Fruit fly (Drosophila melanogaster) whole organism, embryonic: Measurements from ENCODE around the gene CG34260.
A peak's percentile ranks its signal among the peaks of the same experiment; 100 is the strongest.

Experiments used
- Aef1 ChIP-seq: fragments of 200-800 bp; sonication (Bioruptor generic); IDR thresholded peaks from 3 replicates; pipeline ENCODE4 v1.3.6; 2022; ENCODE audit warnings: missing biosample characterization, missing genetic modification characterization
- CG10543 ChIP-seq: fragments of 200-800 bp; sonication (Bioruptor generic); optimal IDR thresholded peaks from 3 replicates; lab custom pipeline; 2017; ENCODE audit warnings: missing biosample characterization, mild to moderate bottlenecking, missing genetic modification characterization, moderate library complexity
- CG12391 ChIP-seq: fragments of 200-800 bp; sonication (Bioruptor generic); optimal IDR thresholded peaks from 3 replicates; lab custom pipeline; 2018; ENCODE audit warnings: missing biosample characterization, mild to moderate bottlenecking, missing genetic modification characterization, moderate library complexity
- CG13894 ChIP-seq: fragments of 200-800 bp; sonication (Bioruptor generic); optimal IDR thresholded peaks from 3 replicates; lab custom pipeline; 2018; ENCODE audit warnings: missing biosample characterization, mild to moderate bottlenecking, missing genetic modification characterization, moderate library complexity
- CG14965 ChIP-seq: fragments of 200-800 bp; sonication (Bioruptor generic); optimal IDR thresholded peaks from 2 replicates; lab custom pipeline; 2016; ENCODE audit warnings: missing biosample characterization, missing genetic modification characterization, borderline replicate concordance
- CG15269 ChIP-seq: fragments of 200-800 bp; sonication (Bioruptor generic); optimal IDR thresholded peaks from 2 replicates; lab custom pipeline; 2018; ENCODE audit warnings: missing biosample characterization, mild to moderate bottlenecking, missing genetic modification characterization, moderate library complexity
- CG16813 ChIP-seq: fragments of 200-800 bp; sonication (Bioruptor generic); IDR thresholded peaks from 3 replicates; pipeline ENCODE4 v1.3.6; 2022; ENCODE audit warnings: missing biosample characterization, missing genetic modification characterization; ENCODE audit not compliant: partially characterized antibody
- CG18262 ChIP-seq: fragments of 200-800 bp; optimal IDR thresholded peaks from 3 replicates; lab custom pipeline; 2019; ENCODE audit warnings: missing biosample characterization, mild to moderate bottlenecking, missing genetic modification characterization, moderate library complexity
- CG18619 ChIP-seq: fragments of 200-800 bp; sonication (Bioruptor generic); optimal IDR thresholded peaks from 3 replicates; lab custom pipeline; 2017; ENCODE audit warnings: missing biosample characterization, mild to moderate bottlenecking, missing genetic modification characterization
- CG18764 ChIP-seq: fragments of 200-800 bp; sonication (Bioruptor generic); optimal IDR thresholded peaks from 3 replicates; lab custom pipeline; 2016; ENCODE audit warnings: missing biosample characterization, missing genetic modification characterization
- CG2129 ChIP-seq: fragments of 200-800 bp; sonication (Bioruptor generic); IDR thresholded peaks from 2 replicates; pipeline ENCODE4 v1.3.6; 2022; ENCODE audit warnings: missing biosample characterization, missing genetic modification characterization; ENCODE audit not compliant: partially characterized antibody
- CG32772 ChIP-seq: fragments of 200-800 bp; sonication (Bioruptor generic); IDR thresholded peaks from 2 replicates; pipeline ENCODE4 v1.3.6; 2022; ENCODE audit warnings: missing biosample characterization, missing genetic modification characterization
- CG34224 ChIP-seq: fragments of 200-800 bp; sonication (Bioruptor generic); IDR thresholded peaks from 3 replicates; pipeline ENCODE4 v1.3.6; 2022; ENCODE audit warnings: missing biosample characterization, missing genetic modification characterization; ENCODE audit not compliant: partially characterized antibody
- CG3847 ChIP-seq: fragments of 200-800 bp; sonication (Bioruptor generic); IDR thresholded peaks from 2 replicates; pipeline ENCODE4 v1.3.6; 2022; ENCODE audit warnings: missing biosample characterization, missing genetic modification characterization
- CG6175 ChIP-seq: fragments of 200-800 bp; sonication (Bioruptor generic); IDR thresholded peaks from 3 replicates; pipeline ENCODE4 v1.3.6; 2022; ENCODE audit warnings: missing biosample characterization, missing genetic modification characterization
- CG6272 ChIP-seq: fragments of 200-800 bp; sonication (Bioruptor generic); IDR thresholded peaks from 2 replicates; pipeline ENCODE4 v1.3.6; 2022; ENCODE audit warnings: missing biosample characterization, missing genetic modification characterization
- CG6654 ChIP-seq: fragments of 200-800 bp; sonication (Bioruptor generic); optimal IDR thresholded peaks from 2 replicates; lab custom pipeline; 2017; ENCODE audit warnings: missing biosample characterization, mild to moderate bottlenecking, missing genetic modification characterization
- CG7271 ChIP-seq: fragments of 200-800 bp; sonication (Bioruptor generic); optimal IDR thresholded peaks from 2 replicates; lab custom pipeline; 2018; ENCODE audit warnings: missing biosample characterization, mild to moderate bottlenecking, missing genetic modification characterization, moderate library complexity
- CG9727 ChIP-seq: fragments of 200-800 bp; sonication (Bioruptor generic); optimal IDR thresholded peaks from 3 replicates; lab custom pipeline; 2017; ENCODE audit warnings: missing biosample characterization, mild to moderate bottlenecking, missing genetic modification characterization
- Dp ChIP-seq: fragments of 200-800 bp; sonication (Bioruptor generic); optimal IDR thresholded peaks from 2 replicates; lab custom pipeline; 2018; ENCODE audit warnings: missing biosample characterization, mild to moderate bottlenecking, missing genetic modification characterization, moderate library complexity
- Ets97D ChIP-seq: fragments of 200-800 bp; sonication (Bioruptor generic); optimal IDR thresholded peaks from 3 replicates; lab custom pipeline; 2016; ENCODE audit warnings: missing biosample characterization, missing genetic modification characterization
- HLH4C ChIP-seq: fragments of 200-800 bp; sonication (Bioruptor generic); IDR thresholded peaks from 3 replicates; pipeline ENCODE4 v1.3.6; 2022; ENCODE audit warnings: missing biosample characterization, missing genetic modification characterization; ENCODE audit not compliant: partially characterized antibody
- Jarid2 ChIP-seq: fragments of 200-800 bp; sonication (Bioruptor generic); optimal IDR thresholded peaks from 3 replicates; lab custom pipeline; 2017; ENCODE audit warnings: mild to moderate bottlenecking, missing biosample characterization, missing genetic modification reagents, missing genetic modification characterization
- MBD-R2 ChIP-seq: fragments of 200-800 bp; sonication (Bioruptor generic); IDR thresholded peaks from 2 replicates; pipeline ENCODE4 v1.3.6; 2022; ENCODE audit warnings: missing biosample characterization, missing genetic modification characterization
- NK7.1 ChIP-seq: fragments of 200-800 bp; sonication (Bioruptor generic); optimal IDR thresholded peaks from 3 replicates; lab custom pipeline; 2016; ENCODE audit warnings: missing biosample characterization, missing genetic modification characterization
- Poxn ChIP-seq: fragments of 200-800 bp; sonication (Bioruptor generic); IDR thresholded peaks from 2 replicates; pipeline ENCODE4 v1.3.6; 2022; ENCODE audit warnings: missing biosample characterization, missing genetic modification characterization
- Scr ChIP-seq: fragments of 200-800 bp; sonication (Bioruptor generic); IDR thresholded peaks from 2 replicates; pipeline ENCODE4 v1.3.6; 2022; ENCODE audit warnings: missing biosample characterization, missing genetic modification characterization; ENCODE audit not compliant: partially characterized antibody
- Sin3A ChIP-seq: fragments of >200 bp; optimal IDR thresholded peaks from 2 replicates; lab custom pipeline; 2018
- ab ChIP-seq: fragments of 200-800 bp; sonication (Bioruptor generic); optimal IDR thresholded peaks from 2 replicates; lab custom pipeline; 2016; ENCODE audit warnings: missing biosample characterization, missing genetic modification characterization
- bab2 ChIP-seq: fragments of 200-800 bp; sonication (Bioruptor generic); optimal IDR thresholded peaks from 2 replicates; lab custom pipeline; 2016; ENCODE audit warnings: missing biosample characterization, missing genetic modification characterization
- bcd ChIP-seq: fragments of 200-800 bp; sonication (Bioruptor generic); optimal IDR thresholded peaks from 2 replicates; lab custom pipeline; 2017; ENCODE audit warnings: missing biosample characterization, mild to moderate bottlenecking, missing genetic modification characterization
- cato ChIP-seq: fragments of 200-800 bp; sonication (Bioruptor generic); optimal IDR thresholded peaks from 2 replicates; lab custom pipeline; 2016; ENCODE audit warnings: missing biosample characterization, missing genetic modification characterization, borderline replicate concordance
- disco-r ChIP-seq: fragments of 200-800 bp; sonication (Bioruptor generic); optimal IDR thresholded peaks from 2 replicates; lab custom pipeline; 2016; ENCODE audit warnings: missing biosample characterization, missing genetic modification characterization
- en ChIP-seq: fragments of 200-800 bp; sonication (Bioruptor generic); optimal IDR thresholded peaks from 2 replicates; lab custom pipeline; 2016; ENCODE audit warnings: missing biosample characterization, missing genetic modification characterization
- grau ChIP-seq: fragments of 200-800 bp; optimal IDR thresholded peaks from 3 replicates; lab custom pipeline; 2019; ENCODE audit warnings: missing biosample characterization, mild to moderate bottlenecking, missing genetic modification characterization, moderate library complexity
- h ChIP-seq: fragments of >200 bp; optimal IDR thresholded peaks from 2 replicates; lab custom pipeline; 2017
- jumu ChIP-seq: fragments of 200-800 bp; sonication (Bioruptor generic); optimal IDR thresholded peaks from 3 replicates; lab custom pipeline; 2016; ENCODE audit warnings: missing biosample characterization, missing genetic modification characterization
- kni ChIP-seq: fragments of 200-800 bp; sonication (Bioruptor generic); optimal IDR thresholded peaks from 3 replicates; lab custom pipeline; 2017; ENCODE audit warnings: mild to moderate bottlenecking, missing biosample characterization, missing genetic modification reagents, missing genetic modification characterization
- lbe ChIP-seq: fragments of 200-800 bp; sonication (Bioruptor generic); optimal IDR thresholded peaks from 2 replicates; lab custom pipeline; 2016; ENCODE audit warnings: missing biosample characterization, mild to moderate bottlenecking, missing genetic modification characterization
- nmo ChIP-seq: fragments of 200-800 bp; sonication (Bioruptor generic); optimal IDR thresholded peaks from 2 replicates; lab custom pipeline; 2018; ENCODE audit warnings: missing biosample characterization, mild to moderate bottlenecking, missing genetic modification characterization, moderate library complexity
- pho ChIP-seq: fragments of 200-800 bp; sonication (Bioruptor generic); optimal IDR thresholded peaks from 2 replicates; lab custom pipeline; 2016; ENCODE audit warnings: missing biosample characterization, missing genetic modification characterization
- pita ChIP-seq: fragments of 200-800 bp; sonication (Bioruptor generic); optimal IDR thresholded peaks from 2 replicates; lab custom pipeline; 2017; ENCODE audit warnings: missing biosample characterization, mild to moderate bottlenecking, missing genetic modification characterization
- ranshi ChIP-seq: fragments of 200-800 bp; sonication (Bioruptor generic); IDR thresholded peaks from 2 replicates; pipeline ENCODE4 v1.3.6; 2022; ENCODE audit warnings: missing biosample characterization, missing genetic modification characterization
- row ChIP-seq: fragments of 200-800 bp; sonication (Bioruptor generic); IDR thresholded peaks from 3 replicates; pipeline ENCODE4 v1.3.6; 2022; ENCODE audit warnings: missing biosample characterization, missing genetic modification characterization
- scrt ChIP-seq: fragments of 200-800 bp; sonication (Bioruptor generic); optimal IDR thresholded peaks from 2 replicates; lab custom pipeline; 2018; ENCODE audit warnings: missing biosample characterization, mild to moderate bottlenecking, missing genetic modification characterization, moderate library complexity
- slou ChIP-seq: fragments of 200-800 bp; sonication (Bioruptor generic); optimal IDR thresholded peaks from 3 replicates; lab custom pipeline; 2016; ENCODE audit warnings: missing biosample characterization, missing genetic modification characterization
- stwl ChIP-seq: fragments of 200-800 bp; sonication (Bioruptor generic); optimal IDR thresholded peaks from 3 replicates; lab custom pipeline; 2018; ENCODE audit warnings: missing biosample characterization, mild to moderate bottlenecking, missing genetic modification characterization, moderate library complexity
- toy ChIP-seq: fragments of 200-800 bp; sonication (Bioruptor generic); IDR thresholded peaks from 2 replicates; pipeline ENCODE4 v1.3.6; 2022; ENCODE audit warnings: missing biosample characterization, missing genetic modification characterization
- vvl ChIP-seq: fragments of 200-800 bp; sonication (Bioruptor generic); IDR thresholded peaks from 2 replicates; pipeline ENCODE4 v1.3.6; 2022; ENCODE audit warnings: missing biosample characterization, missing genetic modification characterization

CG34260 gene

DNA sequence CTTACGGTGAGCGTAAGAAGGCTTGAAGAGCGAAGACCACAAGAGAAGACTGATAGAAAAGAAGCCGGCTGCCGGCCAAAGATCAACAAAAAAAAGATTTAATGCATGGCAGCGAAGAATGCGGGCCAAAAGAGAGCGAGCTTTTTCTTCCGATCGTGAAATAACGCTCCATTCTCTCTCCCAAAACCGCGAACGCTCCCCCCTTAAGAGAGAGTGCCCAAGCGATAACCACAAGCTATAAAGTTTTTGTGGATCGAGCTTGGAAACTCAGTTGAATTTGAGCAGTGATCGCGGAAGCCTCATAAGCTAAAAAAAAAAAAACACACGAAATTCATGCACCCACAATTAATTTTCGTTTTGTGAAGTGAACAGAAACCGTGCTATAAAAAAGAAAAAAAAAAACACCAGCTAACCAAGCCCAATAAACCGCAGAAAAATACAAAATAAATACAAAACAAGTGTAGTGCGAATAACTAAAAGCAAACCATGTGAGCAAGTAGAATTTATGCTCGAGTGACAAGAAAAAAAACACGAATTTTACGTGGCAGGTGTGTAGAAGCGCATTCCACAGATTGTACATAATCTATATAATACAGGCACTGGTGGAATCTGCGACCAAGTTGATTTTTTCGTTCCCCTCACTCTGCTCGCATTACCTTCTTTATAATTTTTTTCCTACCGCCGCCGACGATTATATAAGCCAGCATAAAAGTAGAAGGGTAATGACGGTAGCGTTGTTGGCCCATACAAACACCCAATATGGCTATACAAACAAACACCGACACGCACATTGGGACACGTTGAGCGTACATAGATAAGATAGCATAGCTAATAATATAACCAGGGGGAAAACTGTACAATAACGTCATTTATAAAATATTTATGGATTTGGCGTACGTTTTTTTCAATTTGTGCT lies 16.7 kb downstream of the CG34260 start, which contains the start of gene CG13252 (continued):
- TF ChIP-seq vvl: peak; percentile 13
- TF ChIP-seq CG18764 (GFP tag; lab: Kevin White, UChicago): no peak
- no peak for TF ChIP-seq CG6654
- no peak for TF ChIP-seq pita (GFP tag; lab: Kevin White, UChicago)
- TF ChIP-seq ranshi: 0 out of 2 replicates have a peak, but pooled peaks have one; percentile 12
- TF ChIP-seq Sin3A (lab: Kevin White, UChicago): no peak
- TF ChIP-seq grau (tag; lab: Kevin White, UChicago): peak; percentile 6
- no peak for TF ChIP-seq ab (GFP tag; lab: Kevin White, UChicago)
- TF ChIP-seq nmo (GFP tag; lab: Kevin White, UChicago): no peak
- TF ChIP-seq MBD-R2 (GFP tag; lab: Robert Waterston, UW): no peak
- peak; percentile 77 for TF ChIP-seq kni (GFP tag; lab: Kevin White, UChicago)
- TF ChIP-seq Dp (GFP tag; lab: Kevin White, UChicago): no peak
- TF ChIP-seq NK7.1 (GFP tag; lab: Kevin White, UChicago): no peak
- TF ChIP-seq pho (GFP tag; lab: Kevin White, UChicago): no peak
- no peak for TF ChIP-seq CG32772 (GFP tag; lab: Robert Waterston, UW)
- no peak for TF ChIP-seq Ets97D
- peak; percentile 24 for TF ChIP-seq CG15269 (tag; lab: Kevin White, UChicago)
- peak; percentile 66 for TF ChIP-seq lbe (GFP tag; lab: Kevin White, UChicago)
- TF ChIP-seq CG2129 (GFP tag; lab: Robert Waterston, UW): no peak
- TF ChIP-seq jumu (GFP tag; lab: Kevin White, UChicago): no peak
- no peak for TF ChIP-seq disco-r (GFP tag; lab: Kevin White, UChicago)
- no peak for TF ChIP-seq CG14965 (GFP tag; lab: Kevin White, UChicago)
- no peak for TF ChIP-seq Scr (GFP tag; lab: Robert Waterston, UW)
- no peak for TF ChIP-seq CG18262
- TF ChIP-seq en (GFP tag; lab: Kevin White, UChicago): no peak
- TF ChIP-seq stwl (tag; lab: Kevin White, UChicago): no peak
- no peak for TF ChIP-seq Aef1
- TF ChIP-seq bcd: peak; percentile 28
- no peak for TF ChIP-seq HLH4C (GFP tag; lab: Robert Waterston, UW)
- no peak for TF ChIP-seq row (GFP tag; lab: Robert Waterston, UW)
- TF ChIP-seq cato (GFP tag; lab: Kevin White, UChicago): no peak
- TF ChIP-seq CG34224 (GFP tag; lab: Robert Waterston, UW): peak; percentile 51; the same call in 1 of the 3 replicates
- no peak for TF ChIP-seq CG13894
- TF ChIP-seq slou (GFP tag; lab: Kevin White, UChicago): no peak
- TF ChIP-seq CG3847 (GFP tag; lab: Robert Waterston, UW): peak; percentile 19; the same call in 1 of the 2 replicates
- peak; percentile 44 for TF ChIP-seq CG10543 (GFP tag; lab: Kevin White, UChicago)
- TF ChIP-seq toy (GFP tag; lab: Robert Waterston, UW): no peak
- no peak for TF ChIP-seq CG6272 (GFP tag; lab: Robert Waterston, UW)
- no peak for TF ChIP-seq scrt (GFP tag; lab: Kevin White, UChicago)
- no peak for TF ChIP-seq Poxn (GFP tag; lab: Robert Waterston, UW)
- TF ChIP-seq Jarid2 (GFP tag; lab: Kevin White, UChicago): peak; percentile 79
- peak; percentile 30 for TF ChIP-seq bab2 (GFP tag; lab: Kevin White, UChicago)
- no peak for TF ChIP-seq CG7271 (tag; lab: Kevin White, UChicago)
- TF ChIP-seq h (lab: Kevin White, UChicago): no peak
- no peak for TF ChIP-seq CG18619 (GFP tag; lab: Kevin White, UChicago)
- TF ChIP-seq CG9727 (GFP tag; lab: Kevin White, UChicago): no peak
- TF ChIP-seq CG12391: no peak
- TF ChIP-seq CG16813 (GFP tag; lab: Robert Waterston, UW): no peak
- TF ChIP-seq CG6175 (GFP tag; lab: Robert Waterston, UW): no peak
